Worm (Caenorhabditis elegans) whole organism, mixed stage, embryonic: ENCODE measurements around the gene sumv-2.

ENCODE experiments used
- M03D4.4 ChIP-seq: sonication (generic microtip); optimal IDR thresholded peaks from 2 replicates; lab custom pipeline; 2017; ENCODE audit warnings: mild to moderate bottlenecking, missing genetic modification characterization, missing compliant biosample characterization
- bed-3 ChIP-seq: fragments of 200-800 bp; sonication (Bioruptor generic); optimal IDR thresholded peaks from 3 replicates; lab custom pipeline; 2018; ENCODE audit warnings: mild to moderate bottlenecking, missing genetic modification characterization, moderate library complexity, missing compliant biosample characterization
- blmp-1 ChIP-seq: fragments of 150-350 bp; optimal IDR thresholded peaks from 2 replicates; lab custom pipeline; 2014; ENCODE audit warnings: missing biosample characterization, missing genetic modification characterization
- ceh-39 ChIP-seq: fragments of 150-350 bp; optimal IDR thresholded peaks from 2 replicates; lab custom pipeline; 2014; ENCODE audit warnings: missing biosample characterization, missing genetic modification characterization
- ceh-43 ChIP-seq: fragments of 200-800 bp; sonication (Bioruptor generic); optimal IDR thresholded peaks from 2 replicates; lab custom pipeline; 2018; ENCODE audit warnings: mild to moderate bottlenecking, missing genetic modification characterization, moderate library complexity, missing compliant biosample characterization
- ceh-83 ChIP-seq: fragments of 200-800 bp; sonication (Bioruptor generic); optimal IDR thresholded peaks from 2 replicates; lab custom pipeline; 2018; ENCODE audit warnings: mild to moderate bottlenecking, missing genetic modification characterization, missing compliant biosample characterization
- ces-1 ChIP-seq: fragments of 150-350 bp; optimal IDR thresholded peaks from 2 replicates; lab custom pipeline; 2014; ENCODE audit warnings: missing biosample characterization, missing genetic modification reagents, missing genetic modification characterization
- cnd-1 ChIP-seq: fragments of 200-800 bp; sonication (Bioruptor generic); optimal IDR thresholded peaks from 2 replicates; lab custom pipeline; 2018; ENCODE audit warnings: mild to moderate bottlenecking, missing genetic modification characterization, missing compliant biosample characterization
- drap-1 ChIP-seq: fragments of 200-800 bp; sonication (Bioruptor generic); optimal IDR thresholded peaks from 3 replicates; lab custom pipeline; 2018; ENCODE audit warnings: mild to moderate bottlenecking, missing genetic modification characterization, missing compliant biosample characterization
- elt-1 ChIP-seq: sonication (generic microtip); optimal IDR thresholded peaks from 2 replicates; lab custom pipeline; 2017; ENCODE audit warnings: missing genetic modification characterization, mild to moderate bottlenecking, missing compliant biosample characterization, antibody characterized with exemption, moderate library complexity, borderline replicate concordance; ENCODE audit not compliant: insufficient read depth
- elt-3 ChIP-seq: fragments of 150-350 bp; optimal IDR thresholded peaks from 2 replicates; lab custom pipeline; 2014; ENCODE audit warnings: missing biosample characterization, missing genetic modification characterization
- flh-1 ChIP-seq: fragments of 200-800 bp; sonication (Bioruptor generic); optimal IDR thresholded peaks from 2 replicates; lab custom pipeline; 2018; ENCODE audit warnings: mild to moderate bottlenecking, missing genetic modification characterization, moderate library complexity, missing compliant biosample characterization
- ham-2 ChIP-seq: fragments of 200-800 bp; sonication (Bioruptor generic); optimal IDR thresholded peaks from 2 replicates; lab custom pipeline; 2018; ENCODE audit warnings: mild to moderate bottlenecking, missing genetic modification characterization, missing compliant biosample characterization
- hlh-1 ChIP-seq: fragments of 150-350 bp; optimal IDR thresholded peaks from 2 replicates; lab custom pipeline; 2014; ENCODE audit warnings: missing biosample characterization, missing genetic modification reagents, missing genetic modification characterization
- lin-13 ChIP-seq: fragments of 150-350 bp; optimal IDR thresholded peaks from 2 replicates; lab custom pipeline; 2014; ENCODE audit warnings: missing biosample characterization, missing genetic modification characterization
- lin-32 ChIP-seq: fragments of 200-800 bp; sonication (Bioruptor generic); optimal IDR thresholded peaks from 2 replicates; lab custom pipeline; 2018; ENCODE audit warnings: mild to moderate bottlenecking, missing genetic modification characterization, missing compliant biosample characterization
- lsy-2 ChIP-seq: fragments of 150-350 bp; optimal IDR thresholded peaks from 2 replicates; lab custom pipeline; 2014; ENCODE audit warnings: missing biosample characterization, missing genetic modification characterization
- mab-5 ChIP-seq: fragments of 150-350 bp; optimal IDR thresholded peaks from 2 replicates; lab custom pipeline; 2014; ENCODE audit warnings: missing biosample characterization, missing genetic modification characterization
- mep-1 ChIP-seq: fragments of 150-350 bp; optimal IDR thresholded peaks from 2 replicates; lab custom pipeline; 2017; ENCODE audit warnings: missing biosample characterization, missing genetic modification reagents, missing genetic modification characterization, inconsistent platforms
- mls-2 ChIP-seq: sonication (generic microtip); optimal IDR thresholded peaks from 2 replicates; lab custom pipeline; 2016; ENCODE audit warnings: mild to moderate bottlenecking, missing genetic modification characterization, moderate library complexity, missing compliant biosample characterization
- nhr-12 ChIP-seq: fragments of 150-350 bp; optimal IDR thresholded peaks from 2 replicates; lab custom pipeline; 2014; ENCODE audit warnings: missing biosample characterization, missing genetic modification characterization
- nhr-2 ChIP-seq: fragments of 150-350 bp; optimal IDR thresholded peaks from 2 replicates; lab custom pipeline; 2014; ENCODE audit warnings: missing biosample characterization, missing genetic modification characterization
- nhr-237 ChIP-seq: fragments of 150-350 bp; optimal IDR thresholded peaks from 2 replicates; lab custom pipeline; 2014; ENCODE audit warnings: missing biosample characterization, missing genetic modification characterization
- nhr-28 ChIP-seq: fragments of 150-350 bp; optimal IDR thresholded peaks from 2 replicates; lab custom pipeline; 2014; ENCODE audit warnings: missing biosample characterization, missing genetic modification characterization
- nhr-76 ChIP-seq: sonication (generic microtip); optimal IDR thresholded peaks from 2 replicates; lab custom pipeline; 2017; ENCODE audit warnings: missing biosample characterization, missing genetic modification characterization
- pha-4 ChIP-seq: fragments of 150-350 bp; optimal IDR thresholded peaks from 2 replicates; lab custom pipeline; 2018; ENCODE audit warnings: missing biosample characterization, missing genetic modification reagents, missing genetic modification characterization
- sem-2 ChIP-seq: fragments of 200-800 bp; sonication (Bioruptor generic); optimal IDR thresholded peaks from 2 replicates; lab custom pipeline; 2018; ENCODE audit warnings: mild to moderate bottlenecking, missing genetic modification characterization, missing compliant biosample characterization
- snpc-4 ChIP-seq: fragments of 150-350 bp; optimal IDR thresholded peaks from 2 replicates; lab custom pipeline; 2014; ENCODE audit warnings: missing biosample characterization, missing genetic modification characterization
- sptf-1 ChIP-seq: sonication (generic microtip); optimal IDR thresholded peaks from 2 replicates; lab custom pipeline; 2017; ENCODE audit warnings: mild to moderate bottlenecking, missing genetic modification characterization, moderate library complexity, missing compliant biosample characterization
- tbx-8 ChIP-seq: fragments of 200-800 bp; sonication (Bioruptor generic); optimal IDR thresholded peaks from 2 replicates; lab custom pipeline; 2018; ENCODE audit warnings: mild to moderate bottlenecking, missing genetic modification characterization, moderate library complexity, missing compliant biosample characterization
- unc-120 ChIP-seq: sonication (generic microtip); optimal IDR thresholded peaks from 2 replicates; lab custom pipeline; 2017; ENCODE audit warnings: missing genetic modification characterization, missing compliant biosample characterization; ENCODE audit not compliant: poor library complexity, severe bottlenecking
- unc-39 ChIP-seq: fragments of 150-350 bp; optimal IDR thresholded peaks from 2 replicates; lab custom pipeline; 2014; ENCODE audit warnings: missing biosample characterization, missing genetic modification characterization
- zip-8 ChIP-seq: fragments of 150-350 bp; optimal IDR thresholded peaks from 2 replicates; lab custom pipeline; 2014; ENCODE audit warnings: missing biosample characterization, missing genetic modification characterization
- ztf-11 ChIP-seq: fragments of 150-350 bp; optimal IDR thresholded peaks from 2 replicates; lab custom pipeline; 2014; ENCODE audit warnings: missing biosample characterization, missing genetic modification characterization

Gene sumv-2

ce11 chrV:4615802-4616201 lies 1.6 kb upstream of the sumv-2 start, which contains the start of the genes Y61A9LA.10 and F54D11.4:
TSS of gene Y61A9LA.10 (minus strand) at chrV:4615817.
TSS of gene F54D11.4 (plus strand) at chrV:4616151.
- TF ChIP-seq elt-3 (tag; lab: Kevin White, UChicago) (no peak), blmp-1 (tag; lab: Kevin White, UChicago) (no peak), elt-1 (no peak), nhr-28 (tag; lab: Kevin White, UChicago) (no peak), ces-1 (peak; percentile 65), sem-2 (no peak), sptf-1 (tag; lab: Kevin White, UChicago) (peak; percentile 64), ceh-83 (no peak), ceh-43 (GFP tag; lab: Kevin White, UChicago) (peak; percentile 22), hlh-1 (tag; lab: Kevin White, UChicago) (no peak), cnd-1 (tag; lab: Kevin White, UChicago) (no peak), ceh-39 (tag; lab: Kevin White, UChicago) (peak; percentile 13), drap-1 (GFP tag; lab: Kevin White, UChicago) (no peak), unc-120 (tag; lab: Kevin White, UChicago) (no peak), ztf-11 (tag; lab: Kevin White, UChicago) (no peak), tbx-8 (no peak), ham-2 (GFP tag; lab: Kevin White, UChicago) (no peak), lin-13 (tag; lab: Kevin White, UChicago) (no peak), mep-1 (tag; lab: Kevin White, UChicago) (peak; percentile 75), lsy-2 (peak; percentile 20), nhr-76 (no peak), zip-8 (tag; lab: Kevin White, UChicago) (no peak), nhr-2 (no peak), nhr-237 (peak; percentile 14), mab-5 (tag; lab: Kevin White, UChicago) (no peak), mls-2 (tag; lab: Kevin White, UChicago) (no peak), lin-32 (GFP tag; lab: Kevin White, UChicago) (no peak), flh-1 (GFP tag; lab: Kevin White, UChicago) (no peak), unc-39 (tag; lab: Kevin White, UChicago) (no peak), bed-3 (peak; percentile 4), nhr-12 (no peak), pha-4 (no peak), M03D4.4 (tag; lab: Kevin White, UChicago) (peak; percentile 42), snpc-4 (tag; lab: Kevin White, UChicago) (no peak)

- TF ChIP-seq nhr-28 (tag; lab: Kevin White, UChicago), result no peak
- no peak for TF ChIP-seq hlh-1 (tag; lab: Kevin White, UChicago)
- no peak for TF ChIP-seq mls-2 (tag; lab: Kevin White, UChicago)
- TF ChIP-seq tbx-8, result no peak
Observed at ce11 chrV:4623535-4623934, 6.2 kb downstream of the sumv-2 start.

ce11 chrV:4624717-4625116 lies 7.4 kb downstream of the sumv-2 start:
- TF ChIP-seq sem-2 (no peak), lin-13 (tag; lab: Kevin White, UChicago) (no peak)

ce11 chrV:4626344-4626743 lies 9.0 kb downstream of the sumv-2 start:
- TF ChIP-seq ceh-39 (tag; lab: Kevin White, UChicago) (no peak), nhr-237 (no peak)

- TF ChIP-seq sem-2 (no peak), ham-2 (GFP tag; lab: Kevin White, UChicago) (peak; percentile 55), elt-1 (peak; percentile 98)
Observed at ce11 chrV:4628517-4628930, 11.2 kb downstream of the sumv-2 start, which contains the start of gene pmt-2. TSS of gene pmt-2 (plus strand) at chrV:4628580.
